Fruit fly (Drosophila melanogaster): Measurements from ENCODE around the gene Gip.

Gip gene

DNA sequence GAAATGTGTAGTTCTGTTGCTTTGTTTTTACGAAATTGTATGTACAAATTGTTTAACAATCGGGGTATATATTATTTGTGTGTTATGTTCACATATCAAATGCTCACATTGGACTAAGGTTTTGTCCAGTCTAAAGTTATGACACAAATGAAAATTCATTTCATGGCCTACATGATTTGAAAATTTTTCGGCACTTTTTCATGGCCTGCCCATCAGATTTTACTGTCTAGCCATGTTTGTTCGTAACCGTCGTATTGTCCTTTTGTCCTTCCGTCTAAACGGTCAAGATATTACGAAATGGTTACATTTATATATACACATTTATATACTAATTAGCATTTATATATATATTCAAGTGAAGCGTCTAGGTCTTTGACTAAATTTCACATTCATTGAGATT, 2.0 kb upstream of the Gip start, which contains the start of gene CG15306:
CG15306 (minus strand) TSS at position 101 of the 400 bp plus-strand sequence.
- TF ChIP-seq noc (tag; optimal IDR thresholded peaks at IDR 0.05) = no peak

DNA sequence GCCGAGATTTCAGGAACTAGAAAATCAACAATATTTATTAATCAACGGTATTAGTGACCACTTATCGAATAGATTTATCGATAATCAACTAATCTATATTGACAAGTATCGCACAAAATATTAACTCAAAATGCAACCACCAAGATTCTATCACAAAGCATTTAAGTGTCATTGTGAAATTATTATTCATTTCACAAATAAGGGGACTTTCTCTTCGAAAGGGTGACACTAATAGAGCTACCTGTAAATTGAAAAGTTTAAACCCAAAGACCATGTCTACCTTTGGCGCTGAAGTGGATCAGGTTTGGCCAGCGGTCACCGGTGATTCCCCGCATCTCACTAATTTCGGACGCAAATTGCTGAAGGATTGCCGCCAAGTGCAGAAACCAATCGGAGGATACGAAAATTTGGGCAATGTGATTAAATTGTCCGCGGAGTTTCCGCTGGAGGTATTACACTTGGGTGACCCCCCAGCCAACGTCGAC, 3.3 kb downstream of the Gip start, which contains the start of gene CG2909:
CG2909 (plus strand) TSS at position 119 of the 485 bp plus-strand sequence.
- TF ChIP-seq noc (tag; optimal IDR thresholded peaks at IDR 0.05) = no peak

DNA sequence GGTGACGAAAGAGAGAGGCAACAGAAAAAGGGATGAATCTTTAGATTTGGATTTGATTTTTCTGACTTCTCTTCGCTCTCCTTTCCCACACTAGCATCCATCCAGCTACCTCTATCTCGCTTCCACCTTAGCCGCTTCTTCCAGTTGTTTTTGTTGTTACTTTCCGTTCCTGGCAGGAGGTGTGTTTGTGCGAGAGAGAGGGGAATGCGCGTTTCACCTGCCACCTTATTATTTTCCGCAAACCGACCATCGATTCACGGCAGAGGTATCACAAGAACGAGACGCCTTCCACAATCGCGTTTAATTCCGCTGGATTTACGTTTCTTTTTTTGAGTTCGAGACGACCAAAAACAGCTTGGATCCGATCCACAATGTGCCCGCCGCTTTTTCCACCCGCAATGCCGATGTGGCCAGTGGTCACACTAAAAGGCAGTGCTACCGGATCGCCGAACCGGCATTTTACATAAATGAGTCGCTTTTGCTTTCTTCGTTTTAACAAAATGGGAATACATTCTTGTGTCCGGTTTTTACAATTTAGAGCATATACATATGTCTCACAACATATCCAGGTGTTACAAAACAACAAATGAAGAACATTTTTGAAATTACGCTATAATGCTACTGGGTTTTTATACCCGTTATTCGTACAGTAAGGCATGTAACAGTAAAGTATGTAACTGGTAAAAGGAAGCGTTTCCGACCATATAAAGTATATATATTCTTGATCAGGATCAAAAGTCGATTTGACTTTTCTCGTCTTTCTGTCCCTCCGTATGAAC, 3.9 kb downstream of the Gip start, which contains the start of gene alpha-Man-Ia:
alpha-Man-Ia (minus strand) TSS at position 392 of the 779 bp plus-strand sequence.
- TF ChIP-seq noc (tag; optimal IDR thresholded peaks at IDR 0.05) = no peak

DNA sequence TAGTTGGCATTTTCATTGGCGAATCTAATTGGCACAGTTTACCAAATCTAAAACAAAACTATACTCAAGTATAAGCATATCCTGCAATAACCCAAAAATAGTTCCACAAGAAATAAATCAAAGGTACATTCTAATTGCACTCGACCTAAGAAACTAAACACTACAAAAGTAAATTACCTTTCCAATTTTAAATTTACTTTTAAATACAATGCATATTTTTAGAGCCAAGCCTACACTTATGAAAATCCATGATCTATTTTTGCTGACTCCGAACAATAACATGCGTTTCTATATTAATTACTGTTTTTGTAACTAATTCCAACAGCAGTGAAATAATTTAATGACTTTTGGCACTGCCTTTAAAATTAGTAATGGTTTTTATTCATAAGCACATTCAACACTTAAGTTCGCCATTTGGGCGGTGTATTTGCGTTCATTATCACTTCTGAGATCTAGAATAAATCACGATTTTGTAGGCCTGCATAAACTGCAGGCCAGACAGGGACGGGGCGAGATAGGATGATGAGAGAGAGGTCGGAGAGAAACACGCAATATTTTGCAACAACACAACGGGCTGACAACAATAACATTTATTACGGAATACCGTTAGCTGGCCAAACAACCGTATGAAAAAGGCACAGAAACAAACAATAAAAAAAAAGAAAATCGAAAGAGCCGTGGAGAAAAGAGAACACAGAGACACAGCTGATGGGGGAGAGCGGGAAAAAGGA, 4.7 kb downstream of the Gip start:
- TF ChIP-seq noc (tag; optimal IDR thresholded peaks at IDR 0.05) = peak; percentile 6

DNA sequence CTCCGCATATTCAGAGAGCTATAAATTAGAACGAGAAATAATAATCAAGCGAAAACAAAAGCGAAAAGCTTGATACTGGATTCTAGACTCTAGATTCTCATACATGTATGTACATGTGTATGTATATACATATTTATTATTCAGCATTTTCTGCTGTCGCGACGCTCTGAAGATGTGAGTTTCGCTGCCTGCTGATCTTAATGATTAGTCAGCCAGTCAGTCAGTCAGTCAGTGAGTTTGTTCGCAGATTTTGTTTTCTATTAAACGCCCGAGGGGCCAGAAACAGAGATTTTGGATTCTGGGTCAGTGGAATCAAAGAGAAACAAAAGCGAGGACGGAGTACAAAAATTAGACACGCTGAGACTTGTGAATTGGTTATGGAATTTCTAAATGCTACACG, 7.4 kb downstream of the Gip start:
- TF ChIP-seq noc (tag; optimal IDR thresholded peaks at IDR 0.05) = peak; percentile 29

DNA sequence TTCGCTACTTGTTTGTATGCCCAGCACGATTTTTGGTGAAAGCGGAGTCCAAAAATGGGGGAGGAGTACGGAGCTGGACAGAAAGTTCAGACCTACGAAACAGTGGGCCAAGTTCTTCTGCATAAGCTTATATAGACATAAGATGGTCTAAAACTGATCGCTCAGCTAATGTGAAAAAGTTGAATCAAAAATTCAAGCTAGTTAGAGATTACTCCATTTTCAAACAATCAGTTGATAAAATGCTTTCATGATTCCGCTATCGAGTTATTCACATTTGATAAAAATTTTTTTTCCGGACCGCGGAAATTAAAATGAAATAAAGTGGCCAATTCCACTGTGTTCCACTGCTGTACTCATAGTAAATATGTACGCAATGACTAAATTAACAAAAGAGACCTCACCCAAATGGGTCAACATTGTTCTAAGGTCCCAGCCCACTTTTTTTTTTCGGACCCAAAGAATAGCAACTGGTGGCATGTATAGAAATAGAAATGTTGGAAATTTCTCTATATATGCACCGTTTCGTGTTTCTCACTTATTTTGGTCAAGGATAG, 9.2 kb downstream of the Gip start:
- TF ChIP-seq noc (tag; optimal IDR thresholded peaks at IDR 0.05) = no peak

DNA sequence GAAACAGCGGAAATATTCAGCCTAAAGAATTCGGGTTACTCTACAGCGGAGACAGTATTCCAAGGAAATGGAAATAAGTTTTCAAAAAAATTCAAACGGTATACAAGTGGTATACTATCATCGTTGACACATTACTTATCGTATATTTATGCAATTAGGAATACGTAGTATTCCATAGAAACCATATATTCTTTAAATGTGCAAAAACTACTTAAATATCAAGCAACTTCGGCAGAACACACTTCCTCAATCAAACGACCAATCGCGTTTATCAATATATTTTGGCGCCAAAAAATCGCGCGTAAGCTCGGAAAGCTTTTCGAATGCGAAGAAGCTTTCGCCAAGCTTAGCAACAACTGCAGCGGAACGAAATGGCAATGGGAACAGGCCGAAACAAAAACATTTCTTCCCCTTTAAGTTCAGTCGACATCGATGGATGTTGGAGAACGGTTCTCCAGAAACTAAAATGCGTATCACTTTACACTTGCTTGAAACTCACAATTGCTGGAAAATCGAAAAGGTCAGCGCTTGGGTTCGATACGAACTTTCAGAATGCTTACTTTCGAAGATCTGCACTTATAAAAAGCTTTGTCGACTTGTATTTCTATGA, 10.6 kb downstream of the Gip start:
- TF ChIP-seq noc (tag; optimal IDR thresholded peaks at IDR 0.05) = no peak

DNA sequence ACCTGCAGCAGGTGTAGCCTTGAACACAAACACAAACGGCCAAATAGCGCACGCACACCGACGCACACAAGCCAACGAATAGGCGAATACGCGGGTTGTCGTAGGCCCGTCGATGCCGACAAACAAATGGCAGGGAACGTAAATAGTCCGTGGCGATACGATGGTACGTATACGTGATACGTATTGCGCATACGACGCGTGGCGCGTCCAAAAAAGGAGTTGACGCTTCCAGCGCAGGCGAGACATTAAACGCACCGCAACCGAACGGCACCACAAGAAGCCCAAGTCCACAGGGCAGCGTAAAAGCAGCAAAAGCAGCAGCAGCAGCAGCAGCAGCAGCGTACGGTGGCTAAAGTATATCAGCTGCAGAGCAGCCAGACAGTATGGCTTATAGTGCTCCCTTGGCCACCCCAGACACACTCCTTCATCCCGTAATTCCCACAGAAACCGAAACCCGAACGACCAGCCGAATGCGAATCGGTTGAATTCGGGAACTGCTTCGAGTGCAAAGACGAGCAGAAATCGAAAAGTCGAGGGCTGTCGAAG, 11.2 kb downstream of the Gip start:
- no peak for TF ChIP-seq noc (tag; optimal IDR thresholded peaks at IDR 0.05)

DNA sequence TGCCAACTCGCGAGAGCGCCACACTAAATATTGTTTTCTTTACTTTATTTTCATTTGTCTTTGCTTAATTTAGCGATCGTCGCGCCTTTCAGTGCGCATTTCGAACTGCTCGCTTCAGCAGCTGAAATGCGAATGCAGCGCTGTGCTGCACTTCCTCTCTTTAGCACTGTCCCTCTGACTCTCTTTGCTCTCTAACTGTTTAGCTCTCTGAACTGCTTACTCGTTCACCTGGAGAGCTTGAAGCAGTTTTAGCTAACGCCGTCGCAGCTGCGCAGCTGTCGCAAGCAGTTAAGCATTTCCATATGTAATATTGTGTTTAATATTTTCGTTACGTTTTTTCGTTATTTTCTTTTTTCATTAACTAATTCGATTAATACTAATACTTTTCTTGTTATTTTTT, 20.7 kb downstream of the Gip start:
- TF ChIP-seq noc (tag; optimal IDR thresholded peaks at IDR 0.05) = no peak

DNA sequence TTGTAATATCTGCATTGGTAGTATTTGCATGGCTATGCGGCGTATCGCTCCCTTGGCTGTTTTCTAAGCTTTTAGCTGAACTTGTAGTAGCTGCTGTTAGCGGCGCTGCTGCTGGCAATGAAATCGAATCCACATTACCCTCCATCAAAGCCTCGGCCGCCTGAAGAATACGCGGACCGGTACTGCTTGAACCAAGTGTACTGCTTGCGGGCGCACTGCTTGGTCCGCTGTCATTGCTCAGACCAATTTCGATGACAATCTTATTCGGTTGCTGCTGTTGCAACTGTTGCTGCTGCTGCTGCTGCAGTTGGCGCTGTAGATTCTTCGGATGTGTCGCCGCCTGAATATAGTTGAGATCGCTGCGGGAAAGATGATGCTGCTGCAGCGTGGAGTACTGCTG, 21.7 kb downstream of the Gip start:
- no peak for TF ChIP-seq noc (tag; optimal IDR thresholded peaks at IDR 0.05)

DNA sequence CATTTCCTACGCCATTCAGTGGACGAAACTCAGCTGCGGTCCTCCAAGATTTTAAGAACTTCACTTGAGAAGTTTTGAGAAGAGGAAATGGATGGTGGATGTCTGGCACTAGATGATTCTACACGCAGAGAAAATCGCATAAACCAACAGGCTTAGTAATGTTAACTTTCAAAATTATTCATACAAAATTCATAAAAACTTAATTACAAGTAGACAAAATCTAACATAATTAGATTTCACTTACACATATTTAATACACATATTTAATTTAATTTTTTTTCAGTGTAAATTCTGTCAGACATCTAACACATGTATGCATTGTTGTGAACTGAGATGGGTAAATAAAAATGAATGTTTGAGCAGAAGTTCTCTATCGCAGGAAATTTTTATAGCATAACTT, 29.5 kb downstream of the Gip start:
- no peak for TF ChIP-seq noc (tag; optimal IDR thresholded peaks at IDR 0.05)

DNA sequence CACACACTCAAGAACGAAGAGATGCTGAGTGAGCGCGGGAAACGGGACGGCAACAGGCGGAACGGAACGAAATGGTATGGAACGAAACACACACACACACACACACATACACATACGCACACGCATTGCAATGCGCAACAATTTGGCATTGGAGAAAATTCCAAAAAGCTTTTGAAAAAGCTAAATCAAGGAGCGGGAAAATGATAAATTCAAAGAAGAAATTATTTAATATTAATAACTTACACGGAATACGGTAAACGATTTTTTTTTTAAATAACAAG, 39.0 kb downstream of the Gip start:
- no peak for TF ChIP-seq noc (tag; optimal IDR thresholded peaks at IDR 0.05)

DNA sequence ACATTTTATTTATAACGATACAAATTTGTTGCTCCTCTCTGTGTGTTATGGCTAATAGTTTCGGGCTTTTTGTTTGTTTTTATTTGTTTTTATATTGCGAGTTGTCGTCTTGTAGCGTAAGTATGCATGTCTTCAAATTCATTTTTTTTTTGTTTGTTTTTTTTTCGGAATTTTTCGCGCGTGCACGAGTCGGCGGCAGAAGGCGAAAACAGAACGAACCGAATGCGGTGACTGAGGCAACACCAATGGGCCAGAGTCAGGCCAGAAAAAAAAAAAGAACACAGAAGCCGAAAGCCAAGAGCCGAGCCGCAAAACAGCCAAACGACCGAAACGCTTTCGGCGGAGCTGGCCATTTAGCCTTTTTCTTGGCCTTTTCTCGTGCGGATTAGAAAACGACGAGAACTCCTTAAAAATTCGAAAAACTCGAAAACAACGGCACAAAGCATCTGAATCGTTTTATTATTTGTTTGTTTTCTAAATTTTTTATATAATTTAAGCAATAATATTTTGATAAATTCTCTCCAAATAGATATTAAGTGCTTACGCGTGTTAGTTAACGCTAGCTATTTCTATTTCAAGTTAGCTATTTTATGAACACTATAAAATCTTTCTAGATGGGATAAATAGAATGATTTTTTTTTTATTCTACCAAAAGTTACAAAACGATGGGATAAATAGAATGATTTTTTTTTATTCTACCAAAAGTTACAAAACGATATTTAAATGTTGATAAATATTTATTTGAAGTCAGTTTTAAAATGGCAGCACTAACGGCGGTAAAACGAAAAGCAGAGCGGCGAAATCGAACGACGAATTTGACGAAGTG, 39.5 kb downstream of the Gip start:
- TF ChIP-seq noc (tag; optimal IDR thresholded peaks at IDR 0.05) = no peak

Data from whole organism, larva.